Fruit fly (Drosophila melanogaster): ENCODE measurements around the gene CG34166.
"Not testable (repeated sequence)": the region's sequence is repeated elsewhere in the genome, so short reads cannot be mapped to it uniquely, and the experiment has no call there.

The CG34166 gene

dm6 chr2L:14742893-14743292 is at the start of gene CG34166:
Gene CG34166 (plus strand): TSS chr2L:14743193.
- not testable (repeated sequence) for TF ChIP-seq CG17801 (GFP tag; optimal IDR thresholded peaks at IDR 0.05; ENCODE audit: partially characterized antibody)

dm6 chr2L:14693620-14694019 is 49.4 kb upstream of the CG34166 start:
- TF ChIP-seq CG17801 (GFP tag; optimal IDR thresholded peaks at IDR 0.05; ENCODE audit: partially characterized antibody): no peak

dm6 chr2L:14697938-14698337 is 45.1 kb upstream of the CG34166 start:
- TF ChIP-seq CG17801 (GFP tag; optimal IDR thresholded peaks at IDR 0.05; ENCODE audit: partially characterized antibody): no peak

dm6 chr2L:14698980-14699379 is 44.0 kb upstream of the CG34166 start:
- no peak for TF ChIP-seq CG17801 (GFP tag; optimal IDR thresholded peaks at IDR 0.05; ENCODE audit: partially characterized antibody)

- no peak for TF ChIP-seq CG17801 (GFP tag; optimal IDR thresholded peaks at IDR 0.05; ENCODE audit: partially characterized antibody)
Observed at dm6 chr2L:14699501-14700077, 43.4 kb upstream of the CG34166 start.

- no peak for TF ChIP-seq CG17801 (GFP tag; optimal IDR thresholded peaks at IDR 0.05; ENCODE audit: partially characterized antibody)
Observed at dm6 chr2L:14701495-14701894, 41.5 kb upstream of the CG34166 start.

- TF ChIP-seq CG17801 (GFP tag; optimal IDR thresholded peaks at IDR 0.05; ENCODE audit: partially characterized antibody): peak; percentile 20
Observed at dm6 chr2L:14706194-14706593, 36.8 kb upstream of the CG34166 start.

- TF ChIP-seq CG17801 (GFP tag; optimal IDR thresholded peaks at IDR 0.05; ENCODE audit: partially characterized antibody): no peak
Observed at dm6 chr2L:14712245-14712644, 30.7 kb upstream of the CG34166 start, which contains the start of gene CG15282. Gene CG15282 (plus strand): TSS chr2L:14712471.

dm6 chr2L:14713467-14713866 is 29.5 kb upstream of the CG34166 start, which contains the start of gene CG34165:
Gene CG34165 (plus strand): TSS chr2L:14713750.
- TF ChIP-seq CG17801 (GFP tag; optimal IDR thresholded peaks at IDR 0.05; ENCODE audit: partially characterized antibody): no peak

- no peak for TF ChIP-seq CG17801 (GFP tag; optimal IDR thresholded peaks at IDR 0.05; ENCODE audit: partially characterized antibody)
Observed at dm6 chr2L:14730077-14730476, 12.9 kb upstream of the CG34166 start, which contains the start of gene CG42685. Gene CG42685 (minus strand): TSS chr2L:14730177.

dm6 chr2L:14735543-14735942 is 7.5 kb upstream of the CG34166 start, which contains the start of gene CG31835:
Gene CG31835 (plus strand): TSS chr2L:14735843.
- not testable (repeated sequence) for TF ChIP-seq CG17801 (GFP tag; optimal IDR thresholded peaks at IDR 0.05; ENCODE audit: partially characterized antibody)

dm6 chr2L:14737669-14738068 is 5.3 kb upstream of the CG34166 start, which contains the start of gene CG31775:
Gene CG31775 (minus strand): TSS chr2L:14737769.
- TF ChIP-seq CG17801 (GFP tag; optimal IDR thresholded peaks at IDR 0.05; ENCODE audit: partially characterized antibody): not testable (repeated sequence)

- not testable (repeated sequence) for TF ChIP-seq CG17801 (GFP tag; optimal IDR thresholded peaks at IDR 0.05; ENCODE audit: partially characterized antibody)
Observed at dm6 chr2L:14739614-14740013, 3.4 kb upstream of the CG34166 start, which contains the start of gene CG42585. Gene CG42585 (plus strand): TSS chr2L:14739914.

dm6 chr2L:14741740-14742139 is 1.3 kb upstream of the CG34166 start, which contains the start of gene CG42586:
Gene CG42586 (minus strand): TSS chr2L:14741840.
- not testable (repeated sequence) for TF ChIP-seq CG17801 (GFP tag; optimal IDR thresholded peaks at IDR 0.05; ENCODE audit: partially characterized antibody)

- no peak for TF ChIP-seq CG17801 (GFP tag; optimal IDR thresholded peaks at IDR 0.05; ENCODE audit: partially characterized antibody)
Observed at dm6 chr2L:14743337-14743736, 344 bp downstream of the CG34166 start.

dm6 chr2L:14744121-14744520 is 1.1 kb downstream of the CG34166 start, which contains the start of gene CG42681:
Gene CG42681 (plus strand): TSS chr2L:14744421.
- TF ChIP-seq CG17801 (GFP tag; optimal IDR thresholded peaks at IDR 0.05; ENCODE audit: partially characterized antibody): no peak
